Fruit fly (Drosophila melanogaster) whole organism, embryonic: ENCODE data around the gene ND-18.

Experiments
- Bteb2 ChIP-seq: fragments of 200-800 bp; sonication (Bioruptor generic); optimal IDR thresholded peaks from 2 replicates; lab custom pipeline; 2016; ENCODE audit warnings: missing biosample characterization, missing genetic modification characterization
- CG10321 ChIP-seq: fragments of 200-800 bp; sonication (Bioruptor generic); IDR thresholded peaks from 2 replicates; pipeline ENCODE4 v1.3.6; 2022; ENCODE audit warnings: missing biosample characterization, missing genetic modification characterization
- CG10654 ChIP-seq: fragments of 200-800 bp; sonication (Bioruptor generic); optimal IDR thresholded peaks from 2 replicates; lab custom pipeline; 2016; ENCODE audit warnings: missing biosample characterization, missing genetic modification characterization
- CG13775 ChIP-seq: fragments of 200-800 bp; sonication (Bioruptor generic); optimal IDR thresholded peaks from 3 replicates; lab custom pipeline; 2017; ENCODE audit warnings: missing biosample characterization, mild to moderate bottlenecking, missing genetic modification characterization
- CG14860 ChIP-seq: fragments of 200-800 bp; sonication (Bioruptor generic); IDR thresholded peaks from 3 replicates; pipeline ENCODE4 v1.3.6; 2022; ENCODE audit warnings: missing biosample characterization, missing genetic modification characterization; ENCODE audit not compliant: partially characterized antibody
- CG15479 ChIP-seq: fragments of 200-800 bp; sonication (Bioruptor generic); optimal IDR thresholded peaks from 3 replicates; lab custom pipeline; 2019; ENCODE audit warnings: missing biosample characterization, mild to moderate bottlenecking, missing genetic modification characterization, moderate library complexity
- CG18011 ChIP-seq: fragments of 200-800 bp; sonication (Bioruptor generic); optimal IDR thresholded peaks from 2 replicates; lab custom pipeline; 2017; ENCODE audit warnings: missing biosample characterization, missing genetic modification characterization, mild to moderate bottlenecking, moderate library complexity, missing genotype
- CG2199 ChIP-seq: fragments of 200-800 bp; sonication (Bioruptor generic); IDR thresholded peaks from 3 replicates; pipeline ENCODE4 v1.3.6; 2022; ENCODE audit warnings: missing biosample characterization, missing genetic modification characterization
- CG32767 ChIP-seq: fragments of 200-800 bp; sonication (Bioruptor generic); IDR thresholded peaks from 2 replicates; pipeline ENCODE4 v1.3.6; 2022; ENCODE audit warnings: missing biosample characterization, missing genetic modification characterization
- CG32772 ChIP-seq: fragments of 200-800 bp; sonication (Bioruptor generic); IDR thresholded peaks from 2 replicates; pipeline ENCODE4 v1.3.6; 2022; ENCODE audit warnings: missing biosample characterization, missing genetic modification characterization
- CG33557 ChIP-seq: fragments of 200-800 bp; sonication (Bioruptor generic); optimal IDR thresholded peaks from 2 replicates; lab custom pipeline; 2019; ENCODE audit warnings: missing biosample characterization, mild to moderate bottlenecking, missing genetic modification characterization, moderate library complexity
- CG6689 ChIP-seq: fragments of 200-800 bp; sonication (Bioruptor generic); IDR thresholded peaks from 2 replicates; pipeline ENCODE4 v1.3.6; 2022; ENCODE audit warnings: missing biosample characterization, missing genetic modification characterization
- CG7963 ChIP-seq: fragments of 200-800 bp; sonication (Bioruptor generic); IDR thresholded peaks from 3 replicates; pipeline ENCODE4 v1.3.6; 2022; ENCODE audit warnings: missing biosample characterization, missing genetic modification characterization; ENCODE audit not compliant: partially characterized antibody
- CG8765 ChIP-seq: fragments of 200-800 bp; sonication (Bioruptor generic); IDR thresholded peaks from 2 replicates; pipeline ENCODE4 v1.3.6; 2022; ENCODE audit warnings: missing biosample characterization, missing genetic modification characterization
- CG9215 ChIP-seq: fragments of 200-800 bp; sonication (Bioruptor generic); IDR thresholded peaks from 2 replicates; pipeline ENCODE4 v1.3.6; 2022; ENCODE audit warnings: missing biosample characterization, missing genetic modification characterization
- D19A ChIP-seq: fragments of 200-800 bp; optimal IDR thresholded peaks from 3 replicates; lab custom pipeline; 2019; ENCODE audit warnings: missing biosample characterization, mild to moderate bottlenecking, missing genetic modification characterization, moderate library complexity
- D19B ChIP-seq: fragments of 200-800 bp; sonication (Bioruptor generic); optimal IDR thresholded peaks from 2 replicates; lab custom pipeline; 2017; ENCODE audit warnings: missing biosample characterization, mild to moderate bottlenecking, missing genetic modification characterization
- Dfd ChIP-seq, 2 experiments: fragments of >200 bp; optimal IDR thresholded peaks; 2 replicates each; lab custom pipeline; 2017; ENCODE audit warnings: missing biosample characterization in 2 of 2, missing genetic modification characterization in 2 of 2
- Eip74EF ChIP-seq, 2 experiments: fragments of 200-800 bp in 1 of 2; fragments of >200 bp in 1 of 2; sonication (Bioruptor generic) in 1 of 2; optimal IDR thresholded peaks; 2 replicates each; lab custom pipeline; 2017 to 2019; ENCODE audit warnings: missing biosample characterization in 2 of 2, missing genetic modification characterization in 2 of 2, mild to moderate bottlenecking in 1 of 2, moderate library complexity in 1 of 2
- HHEX ChIP-seq: fragments of 200-800 bp; sonication (Bioruptor generic); optimal IDR thresholded peaks from 3 replicates; lab custom pipeline; 2017; ENCODE audit warnings: missing biosample characterization, mild to moderate bottlenecking, missing genetic modification characterization, missing genetic modification reagents
- HmgD ChIP-seq: fragments of 200-800 bp; sonication (Bioruptor generic); optimal IDR thresholded peaks from 3 replicates; lab custom pipeline; 2016; ENCODE audit warnings: missing biosample characterization, missing genetic modification characterization
- Hr51 ChIP-seq, 2 experiments: fragments of 200-800 bp; sonication (Bioruptor generic); optimal IDR thresholded peaks; 2 replicates in 1 of 2; 3 replicates in 1 of 2; lab custom pipeline; 2016 to 2018; ENCODE audit warnings: missing biosample characterization in 2 of 2, missing genetic modification characterization in 2 of 2, mild to moderate bottlenecking in 1 of 2, moderate library complexity in 1 of 2
- MESR4 ChIP-seq: fragments of 200-800 bp; sonication (Bioruptor generic); optimal IDR thresholded peaks from 2 replicates; lab custom pipeline; 2018; ENCODE audit warnings: missing biosample characterization, mild to moderate bottlenecking, missing genetic modification characterization, moderate library complexity
- Med ChIP-seq: fragments of 200-800 bp; sonication (Bioruptor generic); peaks from one replicate; lab custom pipeline; 2016; ENCODE audit warnings: missing biosample characterization, missing genetic modification characterization, mild to moderate bottlenecking, inconsistent platforms, moderate library complexity
- Ravus ChIP-seq: fragments of 200-800 bp; sonication (Bioruptor generic); IDR thresholded peaks from 2 replicates; pipeline ENCODE4 v1.3.6; 2022; ENCODE audit warnings: missing biosample characterization, missing genetic modification characterization
- Sox102F ChIP-seq: fragments of 200-800 bp; sonication (Bioruptor generic); optimal IDR thresholded peaks from 2 replicates; lab custom pipeline; 2018; ENCODE audit warnings: missing biosample characterization, mild to moderate bottlenecking, missing genetic modification characterization, moderate library complexity
- Trl ChIP-seq, 3 experiments: fragments of >200 bp in 2 of 3; fragments of 200-800 bp in 1 of 3; sonication (Bioruptor generic) in 1 of 3; optimal IDR thresholded peaks; 2 replicates in 1 of 3; 3 replicates in 2 of 3; lab custom pipeline; 2016 to 2017; ENCODE audit warnings: missing biosample characterization in 1 of 3, missing genetic modification characterization in 1 of 3
- YL-1 ChIP-seq: fragments of 200-800 bp; sonication (Bioruptor generic); optimal IDR thresholded peaks from 3 replicates; lab custom pipeline; 2017; ENCODE audit warnings: missing biosample characterization, mild to moderate bottlenecking, missing genetic modification characterization
- abd-A ChIP-seq: fragments of 200-800 bp; sonication (Bioruptor generic); optimal IDR thresholded peaks from 3 replicates; lab custom pipeline; 2019; ENCODE audit warnings: missing biosample characterization, mild to moderate bottlenecking, missing genetic modification characterization, moderate library complexity
- ase ChIP-seq: fragments of 200-800 bp; sonication (Bioruptor generic); IDR thresholded peaks from 3 replicates; pipeline ENCODE4 v1.3.6; 2022; ENCODE audit warnings: missing biosample characterization, missing genetic modification characterization
- bigmax ChIP-seq: fragments of 200-800 bp; sonication (Bioruptor generic); optimal IDR thresholded peaks from 2 replicates; lab custom pipeline; 2018; ENCODE audit warnings: missing biosample characterization, mild to moderate bottlenecking, missing genetic modification characterization
- cato ChIP-seq: fragments of 200-800 bp; sonication (Bioruptor generic); optimal IDR thresholded peaks from 2 replicates; lab custom pipeline; 2016; ENCODE audit warnings: missing biosample characterization, missing genetic modification characterization, borderline replicate concordance
- caup ChIP-seq: fragments of 200-800 bp; sonication (Bioruptor generic); optimal IDR thresholded peaks from 3 replicates; lab custom pipeline; 2017; ENCODE audit warnings: missing biosample characterization, mild to moderate bottlenecking, missing genetic modification characterization, moderate library complexity; ENCODE audit not compliant: severe bottlenecking
- dmrt11E ChIP-seq: fragments of 200-800 bp; sonication (Bioruptor generic); optimal IDR thresholded peaks from 3 replicates; lab custom pipeline; 2018; ENCODE audit warnings: missing biosample characterization, mild to moderate bottlenecking, missing genetic modification characterization, moderate library complexity
- dysf ChIP-seq: fragments of 200-800 bp; sonication (Bioruptor generic); IDR thresholded peaks from 3 replicates; pipeline ENCODE4 v1.3.6; 2022; ENCODE audit warnings: missing biosample characterization, missing genetic modification characterization
- gem ChIP-seq: fragments of 200-800 bp; sonication (Bioruptor generic); optimal IDR thresholded peaks from 2 replicates; lab custom pipeline; 2019; ENCODE audit warnings: missing biosample characterization, mild to moderate bottlenecking, missing genetic modification characterization, moderate library complexity
- hth ChIP-seq: fragments of >200 bp; optimal IDR thresholded peaks from 2 replicates; lab custom pipeline; 2017; ENCODE audit warnings: inconsistent platforms
- lab ChIP-seq: fragments of 200-800 bp; sonication (Bioruptor generic); optimal IDR thresholded peaks from 3 replicates; lab custom pipeline; 2017; ENCODE audit warnings: missing biosample characterization, missing genetic modification characterization, mild to moderate bottlenecking, moderate library complexity, missing genetic modification reagents
- lilli ChIP-seq: fragments of 200-800 bp; sonication (Bioruptor generic); optimal IDR thresholded peaks from 3 replicates; lab custom pipeline; 2016; ENCODE audit warnings: missing biosample characterization, missing genetic modification characterization
- lola ChIP-seq, 3 experiments: fragments of >200 bp in 2 of 3; fragments of 200-800 bp in 1 of 3; sonication (Bioruptor generic) in 1 of 3; optimal IDR thresholded peaks; 2 replicates each; lab custom pipeline; 2017 to 2019; ENCODE audit warnings: missing biosample characterization in 3 of 3, missing genetic modification characterization in 3 of 3, mild to moderate bottlenecking in 1 of 3, moderate library complexity in 1 of 3
- lov ChIP-seq, 2 experiments: fragments of 200-800 bp in 1 of 2; fragments of >200 bp in 1 of 2; sonication (Bioruptor generic) in 1 of 2; IDR thresholded peaks in 1 of 2; optimal IDR thresholded peaks in 1 of 2; 2 replicates in 1 of 2; 3 replicates in 1 of 2; pipeline versions ENCODE4 v1.3.6 to Lab custom; 2017 to 2022; ENCODE audit warnings: missing biosample characterization in 1 of 2, missing genetic modification characterization in 1 of 2
- mld ChIP-seq: fragments of 200-800 bp; sonication (Bioruptor generic); IDR thresholded peaks from 3 replicates; pipeline ENCODE4 v1.3.6; 2022; ENCODE audit warnings: missing biosample characterization, missing genetic modification characterization; ENCODE audit not compliant: partially characterized antibody
- nau ChIP-seq: fragments of 200-800 bp; sonication (Bioruptor generic); optimal IDR thresholded peaks from 3 replicates; lab custom pipeline; 2017; ENCODE audit warnings: missing biosample characterization, mild to moderate bottlenecking, missing genetic modification characterization, missing genetic modification reagents
- oc ChIP-seq: fragments of 200-800 bp; sonication (Bioruptor generic); optimal IDR thresholded peaks from 2 replicates; lab custom pipeline; 2018; ENCODE audit warnings: missing biosample characterization, mild to moderate bottlenecking, missing genetic modification characterization, moderate library complexity
- org-1 ChIP-seq: fragments of 200-800 bp; sonication (Bioruptor generic); optimal IDR thresholded peaks from 2 replicates; lab custom pipeline; 2017; ENCODE audit warnings: missing biosample characterization, missing genetic modification characterization
- pho ChIP-seq: fragments of 200-800 bp; sonication (Bioruptor generic); optimal IDR thresholded peaks from 2 replicates; lab custom pipeline; 2016; ENCODE audit warnings: missing biosample characterization, missing genetic modification characterization
- tll ChIP-seq, 2 experiments: fragments of 200-800 bp in 1 of 2; fragments of >200 bp in 1 of 2; sonication (Bioruptor generic) in 1 of 2; optimal IDR thresholded peaks; 2 replicates each; lab custom pipeline; 2017 to 2019; ENCODE audit warnings: missing biosample characterization in 2 of 2, missing genetic modification characterization in 2 of 2, mild to moderate bottlenecking in 1 of 2, moderate library complexity in 1 of 2
- usp ChIP-seq: fragments of >200 bp; optimal IDR thresholded peaks from 2 replicates; lab custom pipeline; 2017; ENCODE audit warnings: missing biosample characterization, missing genetic modification characterization

ND-18 gene

DNA sequence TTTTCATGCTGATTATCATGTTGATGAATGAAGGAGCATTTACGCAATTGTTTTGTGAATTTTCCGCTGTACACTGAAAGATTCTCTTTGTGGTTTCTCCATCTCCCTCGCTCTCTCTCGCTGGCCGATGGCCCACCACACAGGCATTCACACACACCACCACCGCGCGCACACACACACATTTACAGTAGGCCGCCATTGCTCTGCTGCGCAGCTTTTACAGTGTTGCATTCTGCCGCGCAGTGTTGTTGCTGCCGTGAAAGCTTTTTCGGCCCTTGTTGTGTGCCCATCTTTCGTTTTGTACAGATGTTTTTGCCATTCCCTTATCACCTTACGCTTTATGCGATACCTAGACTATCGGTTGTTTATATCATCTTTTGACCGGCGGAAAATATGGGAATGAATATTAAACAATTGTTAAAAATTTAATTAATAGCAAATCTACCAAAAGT lies 4.6 kb downstream of the ND-18 start (continued):
- no peak for TF ChIP-seq usp (GFP tag; lab: Kevin White, UChicago)
- peak; percentile 13 for TF ChIP-seq MESR4 (GFP tag; lab: Kevin White, UChicago)
- peak; percentile 26 for TF ChIP-seq HmgD (GFP tag; lab: Kevin White, UChicago)
- peak; percentile 50; the same call in 2 of the 3 replicates for TF ChIP-seq mld (GFP tag; lab: Robert Waterston, UW)
- peak; percentile 23 for TF ChIP-seq abd-A
- TF ChIP-seq YL-1 (GFP tag; lab: Kevin White, UChicago): peak; percentile 33
- TF ChIP-seq pho: no peak
- TF ChIP-seq CG7963 (GFP tag; lab: Robert Waterston, UW): peak; percentile 30; the same call in 1 of the 3 replicates
- 0 out of 3 replicates have a peak, but pooled peaks have one; percentile 20 for TF ChIP-seq CG2199 (GFP tag; lab: Robert Waterston, UW)
- no peak for TF ChIP-seq CG32772 (GFP tag; lab: Robert Waterston, UW)
- no peak for TF ChIP-seq org-1 (GFP tag; lab: Kevin White, UChicago)
- no peak for TF ChIP-seq gem (tag; lab: Kevin White, UChicago)
- no peak for TF ChIP-seq lov (optimal IDR thresholded peaks at IDR 0.05; lab: Kevin White, UChicago)
- TF ChIP-seq lov (GFP tag; IDR thresholded peaks at IDR 0.05; lab: Robert Waterston, UW): 0 out of 3 replicates have a peak, but pooled peaks have one; percentile 34
- no peak for TF ChIP-seq caup
- TF ChIP-seq Ravus (GFP tag; lab: Robert Waterston, UW): no peak
- no peak for TF ChIP-seq CG10654 (GFP tag; lab: Kevin White, UChicago)
- TF ChIP-seq Hr51 (GFP tag; optimal IDR thresholded peaks at IDR 0.05; lab: Kevin White, UChicago): no peak
- no peak for TF ChIP-seq ase
- TF ChIP-seq CG6689 (GFP tag; lab: Robert Waterston, UW): no peak
- no peak for TF ChIP-seq dmrt11E (tag; lab: Kevin White, UChicago)
- no peak for TF ChIP-seq Eip74EF (GFP tag; optimal IDR thresholded peaks at IDR 0.05; lab: Kevin White, UChicago)
- TF ChIP-seq cato: no peak
- TF ChIP-seq nau (GFP tag; lab: Kevin White, UChicago): no peak
- TF ChIP-seq D19A (tag; lab: Kevin White, UChicago): peak; percentile 62
- no peak for TF ChIP-seq CG18011 (GFP tag; lab: Kevin White, UChicago)
- TF ChIP-seq hth (lab: Kevin White, UChicago): no peak
- TF ChIP-seq CG13775 (GFP tag; lab: Kevin White, UChicago): no peak
- TF ChIP-seq Dfd (GFP tag; optimal IDR thresholded peaks at IDR 0.05; lab: Kevin White, UChicago): no peak
- TF ChIP-seq Med (GFP tag; lab: Kevin White, UChicago): peak; percentile 86
- TF ChIP-seq CG33557 (GFP tag; lab: Kevin White, UChicago): no peak
- TF ChIP-seq tll (GFP tag; optimal IDR thresholded peaks at IDR 0.05; lab: Kevin White, UChicago): no peak
- no peak for TF ChIP-seq oc (tag; lab: Kevin White, UChicago)
- no peak for TF ChIP-seq dysf (GFP tag; lab: Robert Waterston, UW)
- TF ChIP-seq D19B (GFP tag; lab: Kevin White, UChicago): no peak
- no peak for TF ChIP-seq CG8765 (GFP tag; lab: Robert Waterston, UW)
- 0 out of 3 replicates have a peak, but pooled peaks have one; percentile 32 for TF ChIP-seq CG14860 (GFP tag; lab: Robert Waterston, UW)
- no peak for TF ChIP-seq Sox102F (GFP tag; lab: Kevin White, UChicago)
- no peak for TF ChIP-seq CG15479 (GFP tag; lab: Kevin White, UChicago)
- TF ChIP-seq lab (GFP tag; lab: Kevin White, UChicago): peak; percentile 40
- no peak for TF ChIP-seq bigmax
- TF ChIP-seq Trl (optimal IDR thresholded peaks at IDR 0.05; lab: Kevin White, UChicago): peak; percentile 59 to 84
- no peak for TF ChIP-seq Trl (GFP tag; optimal IDR thresholded peaks at IDR 0.05; lab: Kevin White, UChicago)
- peak; percentile 27; the same call in 1 of the 2 replicates for TF ChIP-seq CG32767 (GFP tag; lab: Robert Waterston, UW)
- TF ChIP-seq lilli (GFP tag; lab: Kevin White, UChicago): peak; percentile 27
- TF ChIP-seq lola (GFP tag; optimal IDR thresholded peaks at IDR 0.05; lab: Kevin White, UChicago): no peak
- no peak for TF ChIP-seq CG9215 (GFP tag; lab: Robert Waterston, UW)
- no peak for TF ChIP-seq Bteb2
- no peak for TF ChIP-seq CG10321
- TF ChIP-seq HHEX (GFP tag; lab: Kevin White, UChicago): no peak
